Worm (Caenorhabditis elegans) whole organism, midembryonic: Measurements from ENCODE around the gene Y58A7A.4.

ENCODE experiments used
- flt-1 ChIP-seq: fragments of 200-800 bp; sonication (Bioruptor generic); IDR thresholded peaks from 2 replicates; pipeline ENCODE4 v1.3.6; 2022; ENCODE audit warnings: missing genetic modification characterization, missing compliant biosample characterization
- ztf-29 ChIP-seq: fragments of 200-800 bp; sonication (Bioruptor generic); IDR thresholded peaks from 2 replicates; pipeline ENCODE4 v1.3.6; 2022; ENCODE audit warnings: missing genetic modification reagents, missing genetic modification characterization, missing compliant biosample characterization

ce11 chrV:5064761-5065421 lies 19.9 kb downstream of the Y58A7A.4 start, which contains the start of gene mlk-1:
- TF ChIP-seq flt-1 (GFP tag; lab: Robert Waterston, UW) (no peak), ztf-29 (no peak)
